Worm (Caenorhabditis elegans): ENCODE data around the gene pfd-4.

DNA sequence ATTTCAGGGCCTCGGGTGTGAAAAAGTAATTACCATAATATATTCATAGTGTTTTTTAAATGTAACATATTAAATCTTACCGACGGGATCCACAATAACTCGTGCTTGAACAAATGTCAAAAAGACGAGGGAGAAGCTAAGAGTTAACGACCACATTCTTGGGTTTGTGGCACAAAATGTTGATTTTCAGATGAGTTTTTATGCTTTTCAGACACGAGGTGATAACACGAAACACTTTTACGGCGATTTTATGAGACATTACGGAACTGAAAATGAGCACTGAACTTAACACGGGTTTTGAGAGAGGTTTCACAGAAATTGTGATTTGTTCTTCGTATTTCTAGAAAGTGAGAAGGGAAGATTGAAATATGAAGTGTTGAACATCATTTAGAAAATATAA is 8.5 kb upstream of the pfd-4 start, which contains the start of gene B0035.13:
- TF ChIP-seq lin-11 (tag; optimal IDR thresholded peaks at IDR 0.05) (no peak), sem-4 (tag; optimal IDR thresholded peaks at IDR 0.05) (no peak)

All from whole organism, L2 larva.